Fruit fly (Drosophila melanogaster) whole organism, pupa: ENCODE results near the gene Utx.
A peak's percentile ranks its signal among the peaks of the same experiment; 100 is the strongest.

Experiments
- CG10348 ChIP-seq: fragments of 200-800 bp; sonication (Bioruptor generic); IDR thresholded peaks from 2 replicates; pipeline ENCODE4 v1.3.6; 2022; ENCODE audit warnings: missing biosample characterization, missing genetic modification characterization
- CG12605 ChIP-seq: fragments of 200-800 bp; sonication (Bioruptor generic); IDR thresholded peaks from 2 replicates; pipeline ENCODE4 v1.3.6; 2022; ENCODE audit warnings: missing biosample characterization, missing genetic modification characterization
- CG13204 ChIP-seq: fragments of 200-800 bp; sonication (Bioruptor generic); optimal IDR thresholded peaks from 2 replicates; lab custom pipeline; 2018; ENCODE audit warnings: missing biosample characterization, mild to moderate bottlenecking, missing genetic modification characterization, moderate library complexity
- CG14655 ChIP-seq: fragments of 200-800 bp; sonication (Bioruptor generic); optimal IDR thresholded peaks from 3 replicates; lab custom pipeline; 2017; ENCODE audit warnings: mild to moderate bottlenecking, missing biosample characterization, missing genetic modification reagents, missing genetic modification characterization
- CG15710 ChIP-seq: fragments of 200-800 bp; sonication (Bioruptor generic); optimal IDR thresholded peaks from 2 replicates; lab custom pipeline; 2018; ENCODE audit warnings: missing biosample characterization, mild to moderate bottlenecking, missing genetic modification characterization, moderate library complexity
- CG17806 ChIP-seq: fragments of 200-800 bp; sonication (Bioruptor generic); optimal IDR thresholded peaks from 2 replicates; lab custom pipeline; 2018; ENCODE audit warnings: missing biosample characterization, mild to moderate bottlenecking, missing genetic modification characterization, moderate library complexity
- CG32121 ChIP-seq: fragments of 200-800 bp; sonication (Bioruptor generic); IDR thresholded peaks from 2 replicates; pipeline ENCODE4 v1.3.6; 2022; ENCODE audit warnings: missing biosample characterization, missing genetic modification characterization
- CG34367 ChIP-seq: fragments of 200-800 bp; sonication (Bioruptor generic); optimal IDR thresholded peaks from 2 replicates; lab custom pipeline; 2018; ENCODE audit warnings: missing biosample characterization, mild to moderate bottlenecking, missing genetic modification characterization
- CG4496 ChIP-seq: fragments of 200-800 bp; sonication (Bioruptor generic); IDR thresholded peaks from 3 replicates; pipeline ENCODE4 v1.3.6; 2022; ENCODE audit warnings: missing biosample characterization, missing genetic modification characterization
- CG8159 ChIP-seq: fragments of 200-800 bp; sonication (Bioruptor generic); optimal IDR thresholded peaks from 3 replicates; lab custom pipeline; 2018; ENCODE audit warnings: missing biosample characterization, mild to moderate bottlenecking, missing genetic modification characterization, moderate library complexity
- CG8301 ChIP-seq: fragments of 200-800 bp; sonication (Bioruptor generic); optimal IDR thresholded peaks from 2 replicates; lab custom pipeline; 2018; ENCODE audit warnings: missing biosample characterization, mild to moderate bottlenecking, missing genetic modification characterization
- CG9948 ChIP-seq: fragments of 200-800 bp; sonication (Bioruptor generic); optimal IDR thresholded peaks from 2 replicates; lab custom pipeline; 2018; ENCODE audit warnings: missing biosample characterization, mild to moderate bottlenecking, missing genetic modification characterization, moderate library complexity
- D1 ChIP-seq: fragments of 200-800 bp; sonication (Bioruptor generic); optimal IDR thresholded peaks from 2 replicates; lab custom pipeline; 2018; ENCODE audit warnings: missing biosample characterization, mild to moderate bottlenecking, missing genetic modification characterization, moderate library complexity
- EcR ChIP-seq: fragments of 200-800 bp; sonication (Bioruptor generic); optimal IDR thresholded peaks from 3 replicates; lab custom pipeline; 2019; ENCODE audit warnings: missing biosample characterization, missing genetic modification characterization, mild to moderate bottlenecking, moderate library complexity, missing genetic modification reagents
- Ets98B ChIP-seq: fragments of 200-800 bp; sonication (Bioruptor generic); IDR thresholded peaks from 2 replicates; pipeline ENCODE4 v1.3.6; 2022; ENCODE audit warnings: missing biosample characterization, missing genetic modification characterization
- Pif1A ChIP-seq: fragments of 200-800 bp; sonication (Bioruptor generic); optimal IDR thresholded peaks from 3 replicates; lab custom pipeline; 2016; ENCODE audit warnings: missing biosample characterization, missing genetic modification characterization
- Pif1B ChIP-seq: fragments of 200-800 bp; sonication (Bioruptor generic); optimal IDR thresholded peaks from 3 replicates; lab custom pipeline; 2016; ENCODE audit warnings: missing biosample characterization, missing genetic modification characterization
- Snoo ChIP-seq: fragments of 200-800 bp; sonication (Bioruptor generic); optimal IDR thresholded peaks from 3 replicates; lab custom pipeline; 2017; ENCODE audit warnings: missing biosample characterization, mild to moderate bottlenecking, missing genetic modification characterization, inconsistent platforms
- fd96Ca ChIP-seq: fragments of 200-800 bp; sonication (Bioruptor generic); IDR thresholded peaks from 3 replicates; pipeline ENCODE4 v1.3.6; 2022; ENCODE audit warnings: missing biosample characterization, missing genetic modification characterization
- gl ChIP-seq: fragments of 200-800 bp; sonication (Bioruptor generic); optimal IDR thresholded peaks from 2 replicates; lab custom pipeline; 2018; ENCODE audit warnings: missing biosample characterization, mild to moderate bottlenecking, missing genetic modification characterization
- rn ChIP-seq: fragments of 200-800 bp; sonication (Bioruptor generic); IDR thresholded peaks from 2 replicates; pipeline ENCODE4 v1.3.6; 2022; ENCODE audit warnings: missing biosample characterization, missing genetic modification characterization

The Utx gene

DNA sequence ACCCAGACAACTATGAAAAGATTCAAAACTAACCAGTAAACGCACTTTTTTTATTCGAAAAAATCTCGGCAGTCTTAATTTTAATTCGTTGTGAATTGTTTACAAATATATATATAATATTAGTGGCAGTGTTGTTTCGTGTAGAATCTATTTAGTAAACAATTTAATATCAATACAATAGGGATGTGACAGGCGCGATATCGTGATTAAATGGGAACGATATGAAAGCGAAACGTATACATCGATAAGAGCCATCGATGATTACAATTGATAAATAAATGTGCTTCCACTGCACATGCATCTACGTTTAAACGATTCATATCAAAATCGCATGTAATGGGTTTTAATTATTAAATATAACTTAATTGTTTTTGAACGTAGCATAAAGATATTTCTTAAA is 1.2 kb downstream of the Utx start:
- TF ChIP-seq fd96Ca (no peak), CG8159 (tag; lab: Kevin White, UChicago) (no peak), rn (GFP tag; lab: Robert Waterston, UW) (no peak), CG12605 (GFP tag; lab: Robert Waterston, UW) (no peak), CG32121 (GFP tag; lab: Robert Waterston, UW) (no peak), EcR (GFP tag; lab: Kevin White, UChicago) (no peak), CG14655 (GFP tag; lab: Kevin White, UChicago) (no peak)

dm6 chr2L:10276846-10277245 is 1.8 kb downstream of the Utx start:
- TF ChIP-seq Pif1A (GFP tag; lab: Kevin White, UChicago) (peak; percentile 74), CG13204 (GFP tag; lab: Kevin White, UChicago) (no peak), CG10348 (GFP tag; lab: Robert Waterston, UW) (no peak), CG15710 (no peak), D1 (no peak), Snoo (tag; lab: Kevin White, UChicago) (no peak), CG14655 (GFP tag; lab: Kevin White, UChicago) (no peak), CG12605 (GFP tag; lab: Robert Waterston, UW) (peak; percentile 19; the same call in 1 of the 2 replicates), CG8159 (tag; lab: Kevin White, UChicago) (no peak), CG4496 (peak; percentile 74), fd96Ca (no peak), CG8301 (tag; lab: Kevin White, UChicago) (no peak), CG34367 (tag; lab: Kevin White, UChicago) (no peak), EcR (GFP tag; lab: Kevin White, UChicago) (no peak), CG9948 (tag; lab: Kevin White, UChicago) (no peak), Pif1B (peak; percentile 46), Ets98B (no peak; the same call in 1 of the 2 replicates), CG32121 (GFP tag; lab: Robert Waterston, UW) (peak; percentile 27), gl (tag; lab: Kevin White, UChicago) (peak; percentile 5), rn (GFP tag; lab: Robert Waterston, UW) (peak; percentile 47; the same call in 1 of the 2 replicates), CG17806 (tag; lab: Kevin White, UChicago) (peak; percentile 32)
- TF ChIP-seq, all 21 proteins: peak for 8

dm6 chr2L:10276436-10276835 is 2.2 kb downstream of the Utx start:
- TF ChIP-seq CG15710 (peak; percentile 37), CG12605 (GFP tag; lab: Robert Waterston, UW) (peak; percentile 64), CG32121 (GFP tag; lab: Robert Waterston, UW) (peak; percentile 64), CG8159 (tag; lab: Kevin White, UChicago) (no peak), CG4496 (peak; percentile 67; the same call in 2 of the 3 replicates), gl (tag; lab: Kevin White, UChicago) (no peak), CG17806 (tag; lab: Kevin White, UChicago) (peak; percentile 75), Snoo (tag; lab: Kevin White, UChicago) (peak; percentile 45)

DNA sequence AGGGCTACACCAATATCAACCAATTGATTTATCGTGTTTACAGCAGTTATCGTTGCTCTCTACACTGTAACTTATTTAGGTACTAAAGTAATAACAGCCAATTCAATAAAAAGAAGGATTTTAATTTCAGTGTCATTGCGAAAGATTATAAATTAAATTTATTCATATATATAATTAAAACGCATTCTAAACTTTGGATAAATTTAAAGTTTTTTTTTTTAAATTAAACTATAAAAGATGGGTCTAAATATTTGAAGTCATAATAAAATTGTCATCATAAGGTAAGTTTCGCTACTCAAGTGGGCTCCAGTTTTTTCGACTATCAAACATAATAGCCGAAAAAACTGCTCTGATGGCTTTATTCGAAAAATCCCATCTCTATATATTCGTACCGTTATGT is 6.4 kb downstream of the Utx start, which contains the start of gene trk:
trk (minus strand) TSS at position 101 of the 400 bp plus-strand sequence.
- no peak for TF ChIP-seq CG10348 (GFP tag; lab: Robert Waterston, UW)
- TF ChIP-seq CG17806 (tag; lab: Kevin White, UChicago), result no peak
- TF ChIP-seq gl (tag; lab: Kevin White, UChicago), result no peak
- no peak for TF ChIP-seq Pif1A (GFP tag; lab: Kevin White, UChicago)
- TF ChIP-seq EcR (GFP tag; lab: Kevin White, UChicago), result no peak
- TF ChIP-seq Ets98B, result no peak
- no peak for TF ChIP-seq CG15710
- TF ChIP-seq Snoo (tag; lab: Kevin White, UChicago), result no peak
- no peak for TF ChIP-seq rn (GFP tag; lab: Robert Waterston, UW)
- no peak for TF ChIP-seq D1
- TF ChIP-seq CG13204 (GFP tag; lab: Kevin White, UChicago), result no peak

DNA sequence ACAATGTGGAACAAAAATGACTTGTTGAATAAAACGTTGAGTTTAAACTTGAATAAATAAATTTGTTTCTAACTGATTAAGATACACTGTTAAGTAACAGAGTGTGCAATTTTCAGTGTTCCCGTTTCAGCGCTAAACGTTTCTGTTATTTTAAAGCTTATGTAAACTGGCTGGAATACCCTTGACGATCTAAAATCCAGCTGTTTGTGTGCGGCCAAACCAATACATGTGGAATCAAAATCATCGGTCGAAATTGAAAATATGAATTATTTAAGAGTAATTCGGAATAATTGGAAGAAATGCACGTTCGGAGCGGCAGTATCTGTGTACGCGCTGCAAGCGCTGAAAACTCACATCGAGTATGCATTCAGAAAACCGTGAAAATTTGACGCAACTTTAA is 8.8 kb downstream of the Utx start, which contains the start of gene Mulk:
Mulk (plus strand) TSS at position 198 of the 400 bp plus-strand sequence.
- no peak for TF ChIP-seq CG12605 (GFP tag; lab: Robert Waterston, UW)
- TF ChIP-seq fd96Ca, result no peak
- TF ChIP-seq Snoo (tag; lab: Kevin White, UChicago), result no peak
- TF ChIP-seq Pif1B, result no peak
- no peak for TF ChIP-seq CG17806 (tag; lab: Kevin White, UChicago)
- TF ChIP-seq gl (tag; lab: Kevin White, UChicago), result no peak
- TF ChIP-seq rn (GFP tag; lab: Robert Waterston, UW), result no peak
- no peak for TF ChIP-seq CG9948 (tag; lab: Kevin White, UChicago)
- TF ChIP-seq EcR (GFP tag; lab: Kevin White, UChicago), result no peak
- no peak for TF ChIP-seq Pif1A (GFP tag; lab: Kevin White, UChicago)
- TF ChIP-seq CG32121 (GFP tag; lab: Robert Waterston, UW), result no peak
- TF ChIP-seq Ets98B, result no peak
- TF ChIP-seq CG10348 (GFP tag; lab: Robert Waterston, UW), result no peak
- no peak for TF ChIP-seq CG8159 (tag; lab: Kevin White, UChicago)
- TF ChIP-seq CG34367 (tag; lab: Kevin White, UChicago), result no peak
- no peak for TF ChIP-seq D1
- no peak for TF ChIP-seq CG8301 (tag; lab: Kevin White, UChicago)
- TF ChIP-seq CG13204 (GFP tag; lab: Kevin White, UChicago), result no peak
- TF ChIP-seq, all 21 proteins: peak for 0

DNA sequence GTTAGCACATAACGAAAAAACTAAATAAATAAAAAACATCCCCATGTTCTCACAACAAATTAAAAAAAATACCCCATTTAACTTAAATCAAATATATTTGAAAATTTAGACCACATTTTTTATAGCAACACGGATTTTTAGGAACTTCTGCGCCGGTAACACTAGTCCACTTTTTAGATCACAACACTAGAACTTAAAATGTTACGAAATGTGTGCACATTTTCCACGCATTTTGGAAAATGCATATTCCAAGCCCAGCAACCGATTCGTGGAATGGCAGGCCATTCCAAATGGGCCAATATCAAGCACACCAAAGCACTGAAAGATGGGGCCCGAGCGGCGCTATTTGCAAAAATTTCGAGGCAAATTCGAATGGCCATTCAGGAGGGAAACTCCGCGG is 9.9 kb downstream of the Utx start, which contains the start of gene CG4957:
CG4957 (plus strand) TSS at position 185 of the 400 bp plus-strand sequence.
- no peak for TF ChIP-seq Pif1A (GFP tag; lab: Kevin White, UChicago)
- TF ChIP-seq CG8159 (tag; lab: Kevin White, UChicago), result no peak
- TF ChIP-seq Pif1B, result no peak
- no peak for TF ChIP-seq CG13204 (GFP tag; lab: Kevin White, UChicago)
- no peak for TF ChIP-seq gl (tag; lab: Kevin White, UChicago)
- no peak for TF ChIP-seq CG34367 (tag; lab: Kevin White, UChicago)
- no peak for TF ChIP-seq Snoo (tag; lab: Kevin White, UChicago)
- TF ChIP-seq CG4496, result no peak
- TF ChIP-seq CG12605 (GFP tag; lab: Robert Waterston, UW), result no peak
- no peak for TF ChIP-seq fd96Ca
- TF ChIP-seq D1, result no peak
- TF ChIP-seq CG10348 (GFP tag; lab: Robert Waterston, UW), result no peak
- no peak for TF ChIP-seq CG14655 (GFP tag; lab: Kevin White, UChicago)
- no peak for TF ChIP-seq rn (GFP tag; lab: Robert Waterston, UW)
- TF ChIP-seq CG32121 (GFP tag; lab: Robert Waterston, UW), result no peak
- no peak for TF ChIP-seq Ets98B
- no peak for TF ChIP-seq CG15710
- no peak for TF ChIP-seq CG9948 (tag; lab: Kevin White, UChicago)
- no peak for TF ChIP-seq CG17806 (tag; lab: Kevin White, UChicago)
- no peak for TF ChIP-seq EcR (GFP tag; lab: Kevin White, UChicago)
